Worm (Caenorhabditis elegans) whole organism, midembryonic: ENCODE results near the gene rnh-1.1.

Experiments used
- T22C8.4 ChIP-seq: fragments of 200-800 bp; sonication (Bioruptor generic); IDR thresholded peaks from 2 replicates; pipeline ENCODE4 v1.3.6; 2022; ENCODE audit warnings: missing genetic modification characterization, missing compliant biosample characterization
- cog-1 ChIP-seq: sonication (generic microtip); optimal IDR thresholded peaks from 2 replicates; lab custom pipeline; 2016; ENCODE audit warnings: missing genetic modification characterization, missing compliant biosample characterization
- flt-1 ChIP-seq: fragments of 200-800 bp; sonication (Bioruptor generic); IDR thresholded peaks from 2 replicates; pipeline ENCODE4 v1.3.6; 2022; ENCODE audit warnings: missing genetic modification characterization, missing compliant biosample characterization
- klf-2 ChIP-seq: fragments of 200-800 bp; sonication (Bioruptor generic); conservative IDR thresholded peaks from 2 replicates; pipeline ENCODE4 v1.3.6; 2022; ENCODE audit warnings: missing genetic modification reagents, missing genetic modification characterization, missing compliant biosample characterization
- med-1 ChIP-seq: sonication (generic microtip); optimal IDR thresholded peaks from 2 replicates; lab custom pipeline; 2017; ENCODE audit warnings: missing genetic modification characterization, mild to moderate bottlenecking, missing compliant biosample characterization, antibody characterized with exemption, missing genetic modification reagents; ENCODE audit not compliant: insufficient read depth
- ref-1 ChIP-seq: fragments of 200-800 bp; sonication (Bioruptor generic); conservative IDR thresholded peaks from 2 replicates; pipeline ENCODE4 v1.3.6; 2022; ENCODE audit warnings: missing genetic modification reagents, missing genetic modification characterization, missing compliant biosample characterization
- tab-1 ChIP-seq: fragments of 200-800 bp; sonication (Bioruptor generic); IDR thresholded peaks from 2 replicates; pipeline ENCODE4 v1.3.6; 2022; ENCODE audit warnings: missing genetic modification characterization, missing compliant biosample characterization
- ztf-23 ChIP-seq: fragments of 200-800 bp; sonication (Bioruptor generic); IDR thresholded peaks from 2 replicates; pipeline ENCODE4 v1.3.6; 2022; ENCODE audit warnings: missing genetic modification reagents, missing genetic modification characterization, missing compliant biosample characterization
- ztf-29 ChIP-seq: fragments of 200-800 bp; sonication (Bioruptor generic); IDR thresholded peaks from 2 replicates; pipeline ENCODE4 v1.3.6; 2022; ENCODE audit warnings: missing genetic modification reagents, missing genetic modification characterization, missing compliant biosample characterization

DNA sequence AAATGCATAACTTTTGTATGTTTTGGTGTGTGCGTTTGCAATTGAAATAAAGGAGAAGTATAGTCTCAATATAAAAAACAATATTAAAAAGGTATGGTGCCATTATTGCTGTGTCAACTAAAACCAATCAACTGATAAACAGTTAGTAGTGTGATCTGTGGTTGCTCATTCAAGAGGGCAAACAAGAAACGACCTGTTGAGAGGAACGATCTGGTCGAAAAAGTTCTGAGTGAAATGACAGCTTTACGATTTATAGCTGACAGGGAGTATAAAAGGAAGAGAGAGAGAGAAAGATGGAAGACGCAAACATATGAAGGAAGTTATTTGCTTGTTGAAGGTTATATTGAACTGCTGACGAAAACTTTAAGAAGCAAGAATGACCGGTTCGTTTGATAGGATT, 32.4 kb downstream of the rnh-1.1 start:
- TF ChIP-seq ztf-23 (GFP tag; lab: Robert Waterston, UW) (no peak), ref-1 (GFP tag; lab: Robert Waterston, UW) (no peak), cog-1 (tag; lab: Kevin White, UChicago) (no peak), tab-1 (no peak), klf-2 (GFP tag; lab: Robert Waterston, UW) (no peak), med-1 (GFP tag; lab: Kevin White, UChicago) (no peak), flt-1 (no peak), T22C8.4 (GFP tag; lab: Robert Waterston, UW) (no peak), ztf-29 (GFP tag; lab: Robert Waterston, UW) (no peak)
